Fruit fly (Drosophila melanogaster) Kc167 (cell line): ENCODE results near the gene Pink1.

Experiments used
- Myc ChIP-seq: fragments of >200 bp; optimal IDR thresholded peaks from 2 replicates; lab custom pipeline; 2017; ENCODE audit warnings: missing external identifiers
- Sin3A ChIP-seq: fragments of >200 bp; optimal IDR thresholded peaks from 2 replicates; lab custom pipeline; 2018; ENCODE audit warnings: missing external identifiers
- h ChIP-seq: fragments of >200 bp; optimal IDR thresholded peaks from 3 replicates; lab custom pipeline; 2018; ENCODE audit warnings: missing external identifiers
- insv ChIP-seq: fragments of >200 bp; optimal IDR thresholded peaks from 3 replicates; lab custom pipeline; 2018; ENCODE audit warnings: missing external identifiers
- psq ChIP-seq: fragments of >200 bp; optimal IDR thresholded peaks from 2 replicates; lab custom pipeline; 2017; ENCODE audit warnings: missing external identifiers
- ttk ChIP-seq: sonication (Bioruptor generic); optimal IDR thresholded peaks from 2 replicates; lab custom pipeline; 2017; ENCODE audit warnings: missing external identifiers

- TF ChIP-seq h (lab: Kevin White, UChicago): no peak
- TF ChIP-seq psq: no peak
- TF ChIP-seq ttk (lab: Kevin White, UChicago): no peak
- TF ChIP-seq Myc (lab: Kevin White, UChicago): no peak
- no peak for TF ChIP-seq insv (lab: Kevin White, UChicago)
- TF ChIP-seq Sin3A: no peak
These were observed 23.7 kb upstream of the Pink1 start for dm6 chrX:6659919-6660318.
